Fruit fly (Drosophila melanogaster) whole organism, prepupa: Measurements from ENCODE around the gene Cyp4ac1.

Experiments
- Blimp-1 ChIP-seq: fragments of 200-800 bp; sonication (Bioruptor generic); optimal IDR thresholded peaks from 3 replicates; lab custom pipeline; 2017; ENCODE audit warnings: missing biosample characterization, missing genetic modification characterization, mild to moderate bottlenecking, moderate library complexity, missing genetic modification reagents
- CG10631 ChIP-seq: fragments of 200-800 bp; sonication (Bioruptor generic); optimal IDR thresholded peaks from 2 replicates; lab custom pipeline; 2016; ENCODE audit warnings: missing biosample characterization, missing genetic modification characterization
- CG11762 ChIP-seq: fragments of 200-800 bp; sonication (Bioruptor generic); optimal IDR thresholded peaks from 3 replicates; lab custom pipeline; 2016; ENCODE audit warnings: missing biosample characterization, missing genetic modification characterization; ENCODE audit not compliant: insufficient read depth
- CG15336 ChIP-seq: fragments of 200-800 bp; sonication (Bioruptor generic); IDR thresholded peaks from 2 replicates; pipeline ENCODE4 v1.3.6; 2022; ENCODE audit warnings: missing biosample characterization, missing genetic modification characterization
- CG1621 ChIP-seq: fragments of 200-800 bp; sonication (Bioruptor generic); optimal IDR thresholded peaks from 3 replicates; lab custom pipeline; 2018; ENCODE audit warnings: missing biosample characterization, mild to moderate bottlenecking, missing genetic modification characterization
- CG16779 ChIP-seq: fragments of 200-800 bp; sonication (Bioruptor generic); optimal IDR thresholded peaks from 3 replicates; lab custom pipeline; 2017; ENCODE audit warnings: missing biosample characterization, mild to moderate bottlenecking, missing genetic modification characterization
- CG31627 ChIP-seq: fragments of 200-800 bp; sonication (Bioruptor generic); optimal IDR thresholded peaks from 3 replicates; lab custom pipeline; 2016; ENCODE audit warnings: missing biosample characterization, missing genetic modification characterization
- CG3919 ChIP-seq: fragments of 200-800 bp; sonication (Bioruptor generic); optimal IDR thresholded peaks from 3 replicates; lab custom pipeline; 2016; ENCODE audit warnings: missing biosample characterization, missing genetic modification characterization
- CG4318 ChIP-seq: fragments of 200-800 bp; sonication (Bioruptor generic); optimal IDR thresholded peaks from 3 replicates; lab custom pipeline; 2017; ENCODE audit warnings: missing biosample characterization, mild to moderate bottlenecking, missing genetic modification characterization
- CG6163 ChIP-seq: fragments of 200-800 bp; sonication (Bioruptor generic); IDR thresholded peaks from 3 replicates; pipeline ENCODE4 v1.3.6; 2022; ENCODE audit warnings: missing biosample characterization, missing genetic modification characterization
- CG6808 ChIP-seq: fragments of 200-800 bp; sonication (Bioruptor generic); optimal IDR thresholded peaks from 3 replicates; lab custom pipeline; 2017; ENCODE audit warnings: missing biosample characterization, missing genetic modification characterization, mild to moderate bottlenecking, moderate library complexity, missing genetic modification reagents
- CG6854 ChIP-seq: fragments of 200-800 bp; sonication (Bioruptor generic); optimal IDR thresholded peaks from 2 replicates; lab custom pipeline; 2017; ENCODE audit warnings: missing biosample characterization, mild to moderate bottlenecking, missing genetic modification characterization
- CG7368 ChIP-seq: fragments of 200-800 bp; sonication (Bioruptor generic); optimal IDR thresholded peaks from 3 replicates; lab custom pipeline; 2016; ENCODE audit warnings: missing biosample characterization, missing genetic modification characterization
- CG8119 ChIP-seq: fragments of 200-800 bp; sonication (Bioruptor generic); IDR thresholded peaks from 3 replicates; pipeline ENCODE4 v1.3.6; 2022; ENCODE audit warnings: missing biosample characterization, missing genetic modification characterization
- CG8632 ChIP-seq: fragments of 200-800 bp; sonication (Bioruptor generic); optimal IDR thresholded peaks from 3 replicates; lab custom pipeline; 2016; ENCODE audit warnings: missing biosample characterization, missing genetic modification characterization
- CG9139 ChIP-seq: fragments of 200-800 bp; sonication (Bioruptor generic); optimal IDR thresholded peaks from 3 replicates; lab custom pipeline; 2017; ENCODE audit warnings: missing biosample characterization, mild to moderate bottlenecking, missing genetic modification characterization
- Eip75B ChIP-seq: fragments of 200-800 bp; sonication (Bioruptor generic); optimal IDR thresholded peaks from 3 replicates; lab custom pipeline; 2016; ENCODE audit warnings: missing biosample characterization, missing genetic modification characterization
- Eip78C ChIP-seq: fragments of 200-800 bp; sonication (Bioruptor generic); peaks from one replicate; lab custom pipeline; 2016; ENCODE audit warnings: missing biosample characterization, missing genetic modification characterization
- Eip93F ChIP-seq: fragments of 200-800 bp; sonication (Bioruptor generic); optimal IDR thresholded peaks from 2 replicates; lab custom pipeline; 2016; ENCODE audit warnings: missing biosample characterization, mild to moderate bottlenecking, missing genetic modification characterization
- Ets96B ChIP-seq: fragments of 200-800 bp; optimal IDR thresholded peaks from 2 replicates; lab custom pipeline; 2019; ENCODE audit warnings: missing biosample characterization, mild to moderate bottlenecking, missing genetic modification characterization, moderate library complexity
- Met ChIP-seq: fragments of 200-800 bp; sonication (Bioruptor generic); optimal IDR thresholded peaks from 3 replicates; lab custom pipeline; 2016; ENCODE audit warnings: missing biosample characterization, missing genetic modification characterization
- OdsH ChIP-seq: fragments of 200-800 bp; sonication (Bioruptor generic); optimal IDR thresholded peaks from 3 replicates; lab custom pipeline; 2016; ENCODE audit warnings: missing biosample characterization, missing genetic modification characterization
- Smox ChIP-seq: fragments of 200-800 bp; sonication (Bioruptor generic); optimal IDR thresholded peaks from 3 replicates; lab custom pipeline; 2016; ENCODE audit warnings: missing biosample characterization, missing genetic modification characterization
- Sox102F ChIP-seq: fragments of 200-800 bp; sonication (Bioruptor generic); optimal IDR thresholded peaks from 2 replicates; lab custom pipeline; 2016; ENCODE audit warnings: missing biosample characterization, mild to moderate bottlenecking, missing genetic modification characterization
- Sox14 ChIP-seq: fragments of 200-800 bp; sonication (Bioruptor generic); optimal IDR thresholded peaks from 3 replicates; lab custom pipeline; 2016; ENCODE audit warnings: missing biosample characterization, missing genetic modification characterization
- acj6 ChIP-seq: fragments of 200-800 bp; sonication (Bioruptor generic); optimal IDR thresholded peaks from 3 replicates; lab custom pipeline; 2016; ENCODE audit warnings: missing biosample characterization, missing genetic modification characterization
- dsx ChIP-seq: fragments of 200-800 bp; optimal IDR thresholded peaks from 3 replicates; lab custom pipeline; 2019; ENCODE audit warnings: missing biosample characterization, mild to moderate bottlenecking, missing genetic modification characterization, moderate library complexity; ENCODE audit not compliant: poor library complexity, severe bottlenecking
- eg ChIP-seq: fragments of 200-800 bp; sonication (Bioruptor generic); IDR thresholded peaks from 3 replicates; pipeline ENCODE4 v1.3.6; 2022; ENCODE audit warnings: missing biosample characterization, missing genetic modification characterization
- esn ChIP-seq: fragments of 200-800 bp; sonication (Bioruptor generic); optimal IDR thresholded peaks from 2 replicates; lab custom pipeline; 2016; ENCODE audit warnings: missing biosample characterization, mild to moderate bottlenecking, missing genetic modification characterization, moderate library complexity
- fd85E ChIP-seq: fragments of 200-800 bp; sonication (Bioruptor generic); optimal IDR thresholded peaks from 3 replicates; lab custom pipeline; 2016; ENCODE audit warnings: missing biosample characterization, missing genetic modification characterization
- fkh ChIP-seq: fragments of 200-800 bp; sonication (Bioruptor generic); optimal IDR thresholded peaks from 3 replicates; lab custom pipeline; 2017; ENCODE audit warnings: missing biosample characterization, mild to moderate bottlenecking, missing genetic modification characterization, moderate library complexity
- lz ChIP-seq: fragments of 200-800 bp; sonication (Bioruptor generic); optimal IDR thresholded peaks from 3 replicates; lab custom pipeline; 2016; ENCODE audit warnings: missing biosample characterization, missing genetic modification characterization
- net ChIP-seq: fragments of 200-800 bp; sonication (Bioruptor generic); optimal IDR thresholded peaks from 3 replicates; lab custom pipeline; 2016; ENCODE audit warnings: missing biosample characterization, missing genetic modification characterization
- pdm3 ChIP-seq: fragments of 200-800 bp; sonication (Bioruptor generic); optimal IDR thresholded peaks from 3 replicates; lab custom pipeline; 2016; ENCODE audit warnings: missing biosample characterization, missing genetic modification characterization
- ss ChIP-seq, 2 experiments: fragments of 200-800 bp; sonication (Bioruptor generic); optimal IDR thresholded peaks; 2 replicates in 1 of 2; 3 replicates in 1 of 2; lab custom pipeline; 2017 to 2018; ENCODE audit warnings: mild to moderate bottlenecking in 2 of 2, missing biosample characterization in 2 of 2, missing genetic modification characterization in 2 of 2, moderate library complexity in 1 of 2
- svp ChIP-seq: fragments of 200-800 bp; sonication (Bioruptor generic); peaks from one replicate; lab custom pipeline; 2016; ENCODE audit warnings: missing biosample characterization, missing genetic modification characterization
- topi ChIP-seq: fragments of 200-800 bp; sonication (Bioruptor generic); optimal IDR thresholded peaks from 3 replicates; lab custom pipeline; 2016; ENCODE audit warnings: missing biosample characterization, missing genetic modification characterization
- vri ChIP-seq: fragments of 200-800 bp; sonication (Bioruptor generic); optimal IDR thresholded peaks from 3 replicates; lab custom pipeline; 2016; ENCODE audit warnings: missing biosample characterization, mild to moderate bottlenecking, missing genetic modification characterization

Cyp4ac1 gene

dm6 chr2L:5304367-5304766 is 40.6 kb downstream of the Cyp4ac1 start:
- TF ChIP-seq dsx (peak; percentile 49), vri (GFP tag; lab: Kevin White, UChicago) (peak; percentile 12), CG11762 (GFP tag; lab: Kevin White, UChicago) (no peak), OdsH (GFP tag; lab: Kevin White, UChicago) (no peak), pdm3 (no peak), Blimp-1 (GFP tag; lab: Kevin White, UChicago) (no peak)

dm6 chr2L:5305240-5305875 is 41.6 kb downstream of the Cyp4ac1 start:
- TF ChIP-seq acj6 (GFP tag; lab: Kevin White, UChicago) (no peak), ss (GFP tag; optimal IDR thresholded peaks at IDR 0.05; lab: Kevin White, UChicago) (peak; percentile 47 to 75), CG31627 (no peak), Smox (GFP tag; lab: Kevin White, UChicago) (peak; percentile 15), CG16779 (tag; lab: Kevin White, UChicago) (peak; percentile 52), esn (peak; percentile 31), Sox102F (GFP tag; lab: Kevin White, UChicago) (peak; percentile 57), Eip93F (GFP tag; lab: Kevin White, UChicago) (peak; percentile 83), lz (GFP tag; lab: Kevin White, UChicago) (peak; percentile 6), eg (peak; percentile 49; the same call in 1 of the 3 replicates), topi (peak; percentile 25), Sox14 (GFP tag; lab: Kevin White, UChicago) (peak; percentile 40), fd85E (GFP tag; lab: Kevin White, UChicago) (peak; percentile 42), CG6808 (GFP tag; lab: Kevin White, UChicago) (peak; percentile 40), CG15336 (GFP tag; lab: Robert Waterston, UW) (peak; percentile 24; the same call in 1 of the 2 replicates), Met (peak; percentile 41), pdm3 (no peak), CG1621 (tag; lab: Kevin White, UChicago) (peak; percentile 16), Ets96B (tag; lab: Kevin White, UChicago) (no peak), Blimp-1 (GFP tag; lab: Kevin White, UChicago) (peak; percentile 90), CG6163 (GFP tag; lab: Robert Waterston, UW) (peak; percentile 49; the same call in 2 of the 3 replicates), svp (GFP tag; lab: Kevin White, UChicago) (peak; percentile 93), CG3919 (GFP tag; lab: Kevin White, UChicago) (peak; percentile 64), CG10631 (no peak), CG9139 (GFP tag; lab: Kevin White, UChicago) (no peak), vri (GFP tag; lab: Kevin White, UChicago) (peak; percentile 100), Eip78C (peak; percentile 72), fkh (no peak), dsx (peak; percentile 64), CG6854 (GFP tag; lab: Kevin White, UChicago) (peak; percentile 83), Eip75B (peak; percentile 72), CG4318 (GFP tag; lab: Kevin White, UChicago) (no peak), CG8119 (GFP tag; lab: Robert Waterston, UW) (no peak), CG8632 (no peak), net (GFP tag; lab: Kevin White, UChicago) (peak; percentile 9), CG7368 (GFP tag; lab: Kevin White, UChicago) (peak; percentile 45)
